Worm (Caenorhabditis elegans) whole organism, early embryonic: ENCODE results near the gene F40H3.2.

ENCODE experiments used
- B0310.2 ChIP-seq: sonication (generic microtip); optimal IDR thresholded peaks from 2 replicates; lab custom pipeline; 2016; ENCODE audit warnings: mild to moderate bottlenecking, missing genetic modification characterization, missing compliant biosample characterization
- aly-1 ChIP-seq: sonication (generic microtip); optimal IDR thresholded peaks from 2 replicates; lab custom pipeline; 2016; ENCODE audit warnings: missing genetic modification characterization, missing compliant biosample characterization
- ama-1 ChIP-seq: fragments of 150-350 bp; optimal IDR thresholded peaks from 2 replicates; lab custom pipeline; 2014
- ceh-13 ChIP-seq: fragments of 200-800 bp; sonication (Bioruptor generic); optimal IDR thresholded peaks from 2 replicates; lab custom pipeline; 2018; ENCODE audit warnings: mild to moderate bottlenecking, missing genetic modification characterization, missing compliant biosample characterization
- ceh-36 ChIP-seq: sonication (generic microtip); optimal IDR thresholded peaks from 2 replicates; lab custom pipeline; 2016; ENCODE audit warnings: missing genetic modification characterization, inconsistent platforms, missing compliant biosample characterization
- ets-7 ChIP-seq: sonication (generic microtip); optimal IDR thresholded peaks from 2 replicates; lab custom pipeline; 2016; ENCODE audit warnings: missing genotype, missing genetic modification characterization, missing compliant biosample characterization
- flt-1 ChIP-seq: fragments of 200-800 bp; sonication (Bioruptor generic); IDR thresholded peaks from 2 replicates; pipeline ENCODE4 v1.3.6; 2022; ENCODE audit warnings: missing genetic modification characterization, missing compliant biosample characterization
- hmbx-1 ChIP-seq: sonication (generic microtip); optimal IDR thresholded peaks from 2 replicates; lab custom pipeline; 2016; ENCODE audit warnings: mild to moderate bottlenecking, missing genetic modification characterization, missing compliant biosample characterization
- scrt-1 ChIP-seq: fragments of 200-800 bp; sonication (Bioruptor generic); IDR thresholded peaks from 2 replicates; pipeline ENCODE4 v1.3.6; 2022; ENCODE audit warnings: missing genetic modification characterization, missing compliant biosample characterization
- sea-1 ChIP-seq: fragments of 200-800 bp; sonication (Bioruptor generic); conservative IDR thresholded peaks from 2 replicates; pipeline ENCODE4 v1.3.6; 2022; ENCODE audit warnings: missing genetic modification characterization, missing compliant biosample characterization
- tbx-11 ChIP-seq: fragments of 200-800 bp; sonication (Bioruptor generic); IDR thresholded peaks from 2 replicates; pipeline ENCODE4 v1.3.6; 2022; ENCODE audit warnings: missing genetic modification characterization, missing compliant biosample characterization

- TF ChIP-seq B0310.2 (no peak), ceh-36 (tag; lab: Kevin White, UChicago) (no peak), tbx-11 (GFP tag; lab: Robert Waterston, UW) (no peak), ama-1 (lab: Kevin White, UChicago) (no peak), ets-7 (tag; lab: Kevin White, UChicago) (no peak), aly-1 (tag; lab: Kevin White, UChicago) (no peak), flt-1 (GFP tag; lab: Robert Waterston, UW) (no peak), scrt-1 (GFP tag; lab: Robert Waterston, UW) (no peak), ceh-13 (GFP tag; lab: Kevin White, UChicago) (no peak), sea-1 (GFP tag; lab: Robert Waterston, UW) (no peak), hmbx-1 (tag; lab: Kevin White, UChicago) (no peak)
These were observed 48.0 kb downstream of the F40H3.2 start for ce11 chrII:6221470-6221869.
